Fruit fly (Drosophila melanogaster) whole organism, embryonic: ENCODE measurements around the gene Appl.
A peak's percentile ranks its signal among the peaks of the same experiment; 100 is the strongest.

Experiments used
- ATbp ChIP-seq: fragments of 200-800 bp; sonication (Bioruptor generic); optimal IDR thresholded peaks from 2 replicates; lab custom pipeline; 2017; ENCODE audit warnings: missing biosample characterization, mild to moderate bottlenecking, missing genetic modification characterization, missing genetic modification reagents
- Ada2b ChIP-seq: fragments of 200-800 bp; sonication (Bioruptor generic); IDR thresholded peaks from 2 replicates; pipeline ENCODE4 v1.3.6; 2022; ENCODE audit warnings: missing biosample characterization, missing genetic modification characterization
- Aef1 ChIP-seq: fragments of 200-800 bp; sonication (Bioruptor generic); IDR thresholded peaks from 3 replicates; pipeline ENCODE4 v1.3.6; 2022; ENCODE audit warnings: missing biosample characterization, missing genetic modification characterization
- CG10267 ChIP-seq: fragments of 200-800 bp; sonication (Bioruptor generic); optimal IDR thresholded peaks from 2 replicates; lab custom pipeline; 2018; ENCODE audit warnings: missing biosample characterization, mild to moderate bottlenecking, missing genetic modification characterization, moderate library complexity
- CG10366 ChIP-seq: fragments of 200-800 bp; sonication (Bioruptor generic); IDR thresholded peaks from 2 replicates; pipeline ENCODE4 v1.3.6; 2022; ENCODE audit warnings: missing biosample characterization, missing genetic modification characterization
- CG11456 ChIP-seq: fragments of 200-800 bp; sonication (Bioruptor generic); IDR thresholded peaks from 3 replicates; pipeline ENCODE4 v1.3.6; 2022; ENCODE audit warnings: missing biosample characterization, missing genetic modification characterization
- CG11696 ChIP-seq: fragments of 200-800 bp; sonication (Bioruptor generic); IDR thresholded peaks from 2 replicates; pipeline ENCODE4 v1.3.6; 2022; ENCODE audit warnings: missing biosample characterization, missing genetic modification characterization
- CG12942 ChIP-seq: fragments of 200-800 bp; sonication (Bioruptor generic); optimal IDR thresholded peaks from 3 replicates; lab custom pipeline; 2016; ENCODE audit warnings: missing biosample characterization, missing genetic modification characterization
- CG14441 ChIP-seq: fragments of 200-800 bp; sonication (Bioruptor generic); IDR thresholded peaks from 2 replicates; pipeline ENCODE4 v1.3.6; 2022; ENCODE audit warnings: missing biosample characterization, missing genetic modification characterization
- CG14710 ChIP-seq: fragments of 200-800 bp; sonication (Bioruptor generic); optimal IDR thresholded peaks from 3 replicates; lab custom pipeline; 2019; ENCODE audit warnings: missing biosample characterization, mild to moderate bottlenecking, missing genetic modification characterization, moderate library complexity
- CG15479 ChIP-seq: fragments of 200-800 bp; sonication (Bioruptor generic); optimal IDR thresholded peaks from 3 replicates; lab custom pipeline; 2019; ENCODE audit warnings: missing biosample characterization, mild to moderate bottlenecking, missing genetic modification characterization, moderate library complexity
- CG15514 ChIP-seq: fragments of 200-800 bp; sonication (Bioruptor generic); optimal IDR thresholded peaks from 3 replicates; lab custom pipeline; 2017; ENCODE audit warnings: missing biosample characterization, missing genetic modification characterization, mild to moderate bottlenecking, moderate library complexity, missing genetic modification reagents
- CG1603 ChIP-seq: fragments of 200-800 bp; sonication (Bioruptor generic); optimal IDR thresholded peaks from 2 replicates; lab custom pipeline; 2019; ENCODE audit warnings: missing biosample characterization, mild to moderate bottlenecking, missing genetic modification characterization, moderate library complexity
- CG17186 ChIP-seq: fragments of 200-800 bp; sonication (Bioruptor generic); optimal IDR thresholded peaks from 3 replicates; lab custom pipeline; 2017; ENCODE audit warnings: missing biosample characterization, missing genetic modification reagents, missing genetic modification characterization
- CG17829 ChIP-seq: fragments of 200-800 bp; optimal IDR thresholded peaks from 2 replicates; lab custom pipeline; 2019; ENCODE audit warnings: missing biosample characterization, mild to moderate bottlenecking, missing genetic modification characterization, moderate library complexity
- CG17912 ChIP-seq: fragments of 200-800 bp; sonication (Bioruptor generic); optimal IDR thresholded peaks from 2 replicates; lab custom pipeline; 2018; ENCODE audit warnings: missing biosample characterization, mild to moderate bottlenecking, missing genetic modification characterization
- CG34376 ChIP-seq: fragments of 200-800 bp; sonication (Bioruptor generic); optimal IDR thresholded peaks from 2 replicates; lab custom pipeline; 2018; ENCODE audit warnings: missing biosample characterization, mild to moderate bottlenecking, missing genetic modification characterization
- CG3847 ChIP-seq: fragments of 200-800 bp; sonication (Bioruptor generic); IDR thresholded peaks from 2 replicates; pipeline ENCODE4 v1.3.6; 2022; ENCODE audit warnings: missing biosample characterization, missing genetic modification characterization
- CG3995 ChIP-seq: fragments of 200-800 bp; sonication (Bioruptor generic); optimal IDR thresholded peaks from 3 replicates; lab custom pipeline; 2016; ENCODE audit warnings: missing biosample characterization, missing genetic modification characterization
- CG42726 ChIP-seq: fragments of 200-800 bp; sonication (Bioruptor generic); IDR thresholded peaks from 2 replicates; pipeline ENCODE4 v1.3.6; 2022; ENCODE audit warnings: missing biosample characterization, missing genetic modification characterization; ENCODE audit not compliant: partially characterized antibody
- CG6791 ChIP-seq: fragments of 200-800 bp; sonication (Bioruptor generic); IDR thresholded peaks from 3 replicates; pipeline ENCODE4 v1.3.6; 2022; ENCODE audit warnings: missing biosample characterization, missing genetic modification characterization; ENCODE audit not compliant: partially characterized antibody
- CG9727 ChIP-seq: fragments of 200-800 bp; sonication (Bioruptor generic); optimal IDR thresholded peaks from 3 replicates; lab custom pipeline; 2017; ENCODE audit warnings: missing biosample characterization, mild to moderate bottlenecking, missing genetic modification characterization
- CTCF ChIP-seq: fragments of 200-800 bp; sonication (Bioruptor generic); optimal IDR thresholded peaks from 2 replicates; lab custom pipeline; 2017; ENCODE audit warnings: missing biosample characterization, mild to moderate bottlenecking, missing genetic modification characterization, moderate library complexity
- Dp ChIP-seq: fragments of 200-800 bp; sonication (Bioruptor generic); optimal IDR thresholded peaks from 2 replicates; lab custom pipeline; 2018; ENCODE audit warnings: missing biosample characterization, mild to moderate bottlenecking, missing genetic modification characterization, moderate library complexity
- ERR ChIP-seq: fragments of 200-800 bp; sonication (Bioruptor generic); optimal IDR thresholded peaks from 2 replicates; lab custom pipeline; 2016; ENCODE audit warnings: missing biosample characterization, missing genetic modification characterization
- HmgZ ChIP-seq: fragments of 200-800 bp; sonication (Bioruptor generic); optimal IDR thresholded peaks from 2 replicates; lab custom pipeline; 2018; ENCODE audit warnings: missing biosample characterization, mild to moderate bottlenecking, missing genetic modification characterization
- MBD-R2 ChIP-seq: fragments of 200-800 bp; sonication (Bioruptor generic); IDR thresholded peaks from 2 replicates; pipeline ENCODE4 v1.3.6; 2022; ENCODE audit warnings: missing biosample characterization, missing genetic modification characterization
- MESR4 ChIP-seq: fragments of 200-800 bp; sonication (Bioruptor generic); optimal IDR thresholded peaks from 2 replicates; lab custom pipeline; 2018; ENCODE audit warnings: missing biosample characterization, mild to moderate bottlenecking, missing genetic modification characterization, moderate library complexity
- Med ChIP-seq: fragments of 200-800 bp; sonication (Bioruptor generic); peaks from one replicate; lab custom pipeline; 2016; ENCODE audit warnings: missing biosample characterization, missing genetic modification characterization, mild to moderate bottlenecking, inconsistent platforms, moderate library complexity
- Nf-YC ChIP-seq: fragments of 200-800 bp; optimal IDR thresholded peaks from 3 replicates; lab custom pipeline; 2019; ENCODE audit warnings: missing biosample characterization, mild to moderate bottlenecking, missing genetic modification characterization, moderate library complexity
- Sry-β ChIP-seq: fragments of 200-800 bp; sonication (Bioruptor generic); optimal IDR thresholded peaks from 2 replicates; lab custom pipeline; 2018; ENCODE audit warnings: missing biosample characterization, mild to moderate bottlenecking, missing genetic modification characterization, moderate library complexity
- Sry-δ ChIP-seq: fragments of 200-800 bp; sonication (Bioruptor generic); optimal IDR thresholded peaks from 2 replicates; lab custom pipeline; 2016; ENCODE audit warnings: missing biosample characterization, missing genetic modification characterization
- Vsx1 ChIP-seq: fragments of 200-800 bp; sonication (Bioruptor generic); optimal IDR thresholded peaks from 2 replicates; lab custom pipeline; 2017; ENCODE audit warnings: missing biosample characterization, mild to moderate bottlenecking, missing genetic modification characterization, missing genetic modification reagents
- chinmo ChIP-seq: fragments of 200-800 bp; sonication (Bioruptor generic); IDR thresholded peaks from 4 replicates; pipeline ENCODE4 v1.3.6; 2022; ENCODE audit warnings: missing biosample characterization, missing genetic modification characterization; ENCODE audit not compliant: partially characterized antibody
- chm ChIP-seq: fragments of 200-800 bp; sonication (Bioruptor generic); IDR thresholded peaks from 2 replicates; pipeline ENCODE4 v1.3.6; 2022; ENCODE audit warnings: missing biosample characterization, missing genetic modification characterization
- ci ChIP-seq: fragments of 200-800 bp; sonication (Bioruptor generic); IDR thresholded peaks from 3 replicates; pipeline ENCODE4 v1.3.6; 2022; ENCODE audit warnings: missing biosample characterization, missing genetic modification characterization
- crc ChIP-seq: fragments of 200-800 bp; sonication (Bioruptor generic); optimal IDR thresholded peaks from 2 replicates; lab custom pipeline; 2016; ENCODE audit warnings: missing biosample characterization, missing genetic modification characterization
- dmrt11E ChIP-seq: fragments of 200-800 bp; sonication (Bioruptor generic); optimal IDR thresholded peaks from 3 replicates; lab custom pipeline; 2018; ENCODE audit warnings: missing biosample characterization, mild to moderate bottlenecking, missing genetic modification characterization, moderate library complexity
- gfzf ChIP-seq: fragments of 200-800 bp; sonication (Bioruptor generic); optimal IDR thresholded peaks from 2 replicates; lab custom pipeline; 2016; ENCODE audit warnings: missing biosample characterization, mild to moderate bottlenecking, missing genetic modification characterization, moderate library complexity
- gro ChIP-seq: fragments of 200-800 bp; sonication (Bioruptor generic); optimal IDR thresholded peaks from 2 replicates; lab custom pipeline; 2016; ENCODE audit warnings: missing biosample characterization, missing genetic modification characterization
- insv ChIP-seq, 2 experiments: fragments of 200-800 bp; sonication (Bioruptor generic); optimal IDR thresholded peaks; 3 replicates each; lab custom pipeline; 2016 to 2018; ENCODE audit warnings: missing biosample characterization in 2 of 2, missing genetic modification characterization in 2 of 2
- maf-S ChIP-seq: fragments of 200-800 bp; sonication (Bioruptor generic); optimal IDR thresholded peaks from 2 replicates; lab custom pipeline; 2016; ENCODE audit warnings: missing biosample characterization, missing genetic modification characterization
- row ChIP-seq: fragments of 200-800 bp; sonication (Bioruptor generic); IDR thresholded peaks from 3 replicates; pipeline ENCODE4 v1.3.6; 2022; ENCODE audit warnings: missing biosample characterization, missing genetic modification characterization
- sd ChIP-seq: fragments of 200-800 bp; sonication (Bioruptor generic); optimal IDR thresholded peaks from 3 replicates; lab custom pipeline; 2018; ENCODE audit warnings: missing biosample characterization, mild to moderate bottlenecking, missing genetic modification characterization, moderate library complexity
- stwl ChIP-seq: fragments of 200-800 bp; sonication (Bioruptor generic); optimal IDR thresholded peaks from 3 replicates; lab custom pipeline; 2018; ENCODE audit warnings: missing biosample characterization, mild to moderate bottlenecking, missing genetic modification characterization, moderate library complexity
- tna ChIP-seq: fragments of 200-800 bp; sonication (Bioruptor generic); IDR thresholded peaks from 2 replicates; pipeline ENCODE4 v1.3.6; 2022; ENCODE audit warnings: missing biosample characterization, missing genetic modification characterization; ENCODE audit not compliant: partially characterized antibody
- trem ChIP-seq: fragments of 200-800 bp; optimal IDR thresholded peaks from 3 replicates; lab custom pipeline; 2019; ENCODE audit warnings: missing biosample characterization, mild to moderate bottlenecking, missing genetic modification characterization, moderate library complexity
- unc-4 ChIP-seq: fragments of 200-800 bp; sonication (Bioruptor generic); IDR thresholded peaks from 2 replicates; pipeline ENCODE4 v1.3.6; 2022; ENCODE audit warnings: missing biosample characterization, missing genetic modification characterization; ENCODE audit not compliant: partially characterized antibody

Appl gene

dm6 chrX:619220-620101, 89.2 kb downstream of the Appl start (continued):
- 0 out of 2 replicates have a peak, but pooled peaks have one; percentile 22 for TF ChIP-seq chm (GFP tag; lab: Robert Waterston, UW)
- TF ChIP-seq CG9727: no peak
- no peak for TF ChIP-seq CG12942
- no peak for TF ChIP-seq ATbp
- TF ChIP-seq CG15479 (GFP tag; lab: Kevin White, UChicago): peak; percentile 44
- TF ChIP-seq CG3995: peak; percentile 74

dm6 chrX:620102-620430, 89.8 kb downstream of the Appl start, which contains the start of gene spdi:
TSS of gene spdi (minus strand) at chrX:620195.
- TF ChIP-seq unc-4 (GFP tag; lab: Robert Waterston, UW) (0 out of 2 replicates have a peak, but pooled peaks have one; percentile 36), ci (peak; percentile 28; the same call in 1 of the 3 replicates), CG11696 (GFP tag; lab: Robert Waterston, UW) (no peak), dmrt11E (no peak), CG10366 (no peak), HmgZ (tag; lab: Kevin White, UChicago) (peak; percentile 19), insv (GFP tag; optimal IDR thresholded peaks at IDR 0.05; lab: Kevin White, UChicago) (no peak), row (GFP tag; lab: Robert Waterston, UW) (peak; percentile 59; the same call in 2 of the 3 replicates), trem (tag; lab: Kevin White, UChicago) (peak; percentile 37), Vsx1 (GFP tag; lab: Kevin White, UChicago) (no peak), gfzf (peak; percentile 86), CG17912 (peak; percentile 26), CG17186 (peak; percentile 46), Dp (GFP tag; lab: Kevin White, UChicago) (peak; percentile 61), Nf-YC (tag; lab: Kevin White, UChicago) (peak; percentile 66), Sry-δ (peak; percentile 89), CG14441 (GFP tag; lab: Robert Waterston, UW) (no peak), CG34376 (GFP tag; lab: Kevin White, UChicago) (peak; percentile 28), Med (GFP tag; lab: Kevin White, UChicago) (peak; percentile 14), sd (tag; lab: Kevin White, UChicago) (peak; percentile 58), CG1603 (tag; lab: Kevin White, UChicago) (peak; percentile 38), CG6791 (GFP tag; lab: Robert Waterston, UW) (peak; percentile 50; the same call in 1 of the 3 replicates), CG14710 (tag; lab: Kevin White, UChicago) (peak; percentile 18), crc (GFP tag; lab: Kevin White, UChicago) (no peak), CG17829 (tag; lab: Kevin White, UChicago) (peak; percentile 76), gro (GFP tag; lab: Kevin White, UChicago) (no peak), CG42726 (GFP tag; lab: Robert Waterston, UW) (no peak), stwl (tag; lab: Kevin White, UChicago) (peak; percentile 81), CG15514 (GFP tag; lab: Kevin White, UChicago) (peak; percentile 61), CG10267 (tag; lab: Kevin White, UChicago) (peak; percentile 29), Ada2b (GFP tag; lab: Robert Waterston, UW) (no peak), Sry-β (GFP tag; lab: Kevin White, UChicago) (peak; percentile 28), CTCF (GFP tag; lab: Kevin White, UChicago) (peak; percentile 8), ERR (GFP tag; lab: Kevin White, UChicago) (no peak), tna (GFP tag; lab: Robert Waterston, UW) (no peak), CG11456 (GFP tag; lab: Robert Waterston, UW) (no peak), MESR4 (GFP tag; lab: Kevin White, UChicago) (peak; percentile 51), Aef1 (GFP tag; lab: Robert Waterston, UW) (peak; percentile 65), CG3847 (no peak), maf-S (GFP tag; lab: Kevin White, UChicago) (no peak), MBD-R2 (GFP tag; lab: Robert Waterston, UW) (peak; percentile 54), chinmo (peak; percentile 74; the same call in 1 of the 4 replicates)
